Fruit fly (Drosophila melanogaster) whole organism, embryonic: ENCODE results near the gene CG3919.
A peak's percentile ranks its signal among the peaks of the same experiment; 100 is the strongest.

ENCODE experiments used
- Atf-2 ChIP-seq: fragments of 200-800 bp; sonication (Bioruptor generic); optimal IDR thresholded peaks from 2 replicates; lab custom pipeline; 2016; ENCODE audit warnings: missing biosample characterization, missing genetic modification characterization
- Atf3 ChIP-seq: fragments of 200-800 bp; sonication (Bioruptor generic); optimal IDR thresholded peaks from 3 replicates; lab custom pipeline; 2016; ENCODE audit warnings: missing biosample characterization, missing genetic modification characterization
- Awh ChIP-seq: fragments of 200-800 bp; sonication (Bioruptor generic); IDR thresholded peaks from 2 replicates; pipeline ENCODE4, ENCODE4 v1.3.6; 2022; ENCODE audit warnings: missing biosample characterization, missing genetic modification characterization
- CG1024 ChIP-seq: fragments of 200-800 bp; sonication (Bioruptor generic); IDR thresholded peaks from 2 replicates; pipeline ENCODE4 v1.3.6; 2022; ENCODE audit warnings: missing biosample characterization, missing genetic modification characterization
- CG10654 ChIP-seq: fragments of 200-800 bp; sonication (Bioruptor generic); optimal IDR thresholded peaks from 2 replicates; lab custom pipeline; 2016; ENCODE audit warnings: missing biosample characterization, missing genetic modification characterization
- CG10959 ChIP-seq: fragments of 200-800 bp; sonication (Bioruptor generic); IDR thresholded peaks from 2 replicates; pipeline ENCODE4 v1.3.6; 2022; ENCODE audit warnings: missing biosample characterization, missing genetic modification characterization
- CG11560 ChIP-seq: fragments of 200-800 bp; sonication (Bioruptor generic); IDR thresholded peaks from 3 replicates; pipeline ENCODE4 v1.3.6; 2022; ENCODE audit warnings: missing biosample characterization, missing genetic modification characterization
- CG11696 ChIP-seq: fragments of 200-800 bp; sonication (Bioruptor generic); IDR thresholded peaks from 2 replicates; pipeline ENCODE4 v1.3.6; 2022; ENCODE audit warnings: missing biosample characterization, missing genetic modification characterization
- CG13296 ChIP-seq: fragments of 200-800 bp; sonication (Bioruptor generic); optimal IDR thresholded peaks from 3 replicates; lab custom pipeline; 2018; ENCODE audit warnings: missing biosample characterization, mild to moderate bottlenecking, missing genetic modification characterization
- CG13424 ChIP-seq: fragments of 200-800 bp; sonication (Bioruptor generic); optimal IDR thresholded peaks from 2 replicates; lab custom pipeline; 2019; ENCODE audit warnings: missing biosample characterization, mild to moderate bottlenecking, missing genetic modification characterization, moderate library complexity
- CG14050 ChIP-seq: fragments of 200-800 bp; sonication (Bioruptor generic); IDR thresholded peaks from 3 replicates; pipeline ENCODE4 v1.3.6; 2022; ENCODE audit warnings: missing biosample characterization, missing genetic modification characterization
- CG15011 ChIP-seq: fragments of 200-800 bp; sonication (Bioruptor generic); optimal IDR thresholded peaks from 3 replicates; lab custom pipeline; 2018; ENCODE audit warnings: missing biosample characterization, mild to moderate bottlenecking, missing genetic modification characterization
- CG15696 ChIP-seq: fragments of 200-800 bp; sonication (Bioruptor generic); optimal IDR thresholded peaks from 2 replicates; lab custom pipeline; 2019; ENCODE audit warnings: missing biosample characterization, mild to moderate bottlenecking, missing genetic modification characterization, moderate library complexity
- CG1602 ChIP-seq: fragments of 200-800 bp; sonication (Bioruptor generic); optimal IDR thresholded peaks from 3 replicates; lab custom pipeline; 2016; ENCODE audit warnings: missing biosample characterization, missing genetic modification characterization
- CG1647 ChIP-seq: fragments of 200-800 bp; sonication (Bioruptor generic); optimal IDR thresholded peaks from 3 replicates; lab custom pipeline; 2016; ENCODE audit warnings: missing biosample characterization, missing genetic modification characterization
- CG17186 ChIP-seq: fragments of 200-800 bp; sonication (Bioruptor generic); optimal IDR thresholded peaks from 3 replicates; lab custom pipeline; 2017; ENCODE audit warnings: missing biosample characterization, missing genetic modification reagents, missing genetic modification characterization
- CG17385 ChIP-seq: fragments of 200-800 bp; sonication (Bioruptor generic); optimal IDR thresholded peaks from 3 replicates; lab custom pipeline; 2018; ENCODE audit warnings: missing biosample characterization, mild to moderate bottlenecking, missing genetic modification characterization
- CG34376 ChIP-seq: fragments of 200-800 bp; sonication (Bioruptor generic); optimal IDR thresholded peaks from 2 replicates; lab custom pipeline; 2018; ENCODE audit warnings: missing biosample characterization, mild to moderate bottlenecking, missing genetic modification characterization
- CG42726 ChIP-seq: fragments of 200-800 bp; sonication (Bioruptor generic); IDR thresholded peaks from 2 replicates; pipeline ENCODE4 v1.3.6; 2022; ENCODE audit warnings: missing biosample characterization, missing genetic modification characterization; ENCODE audit not compliant: partially characterized antibody
- CG4328 ChIP-seq: fragments of 200-800 bp; sonication (Bioruptor generic); optimal IDR thresholded peaks from 3 replicates; lab custom pipeline; 2017; ENCODE audit warnings: missing biosample characterization, missing genetic modification reagents, missing genetic modification characterization
- CG4617 ChIP-seq: fragments of 200-800 bp; sonication (Bioruptor generic); optimal IDR thresholded peaks from 3 replicates; lab custom pipeline; 2016; ENCODE audit warnings: missing biosample characterization, missing genetic modification characterization, borderline replicate concordance
- CG4730 ChIP-seq: fragments of 200-800 bp; sonication (Bioruptor generic); IDR thresholded peaks from 2 replicates; pipeline ENCODE4 v1.3.6; 2022; ENCODE audit warnings: missing biosample characterization, missing genetic modification characterization
- CG5180 ChIP-seq: fragments of 200-800 bp; sonication (Bioruptor generic); optimal IDR thresholded peaks from 3 replicates; lab custom pipeline; 2017; ENCODE audit warnings: missing biosample characterization, missing genetic modification characterization, mild to moderate bottlenecking, moderate library complexity, missing genetic modification reagents
- CG7271 ChIP-seq: fragments of 200-800 bp; sonication (Bioruptor generic); optimal IDR thresholded peaks from 2 replicates; lab custom pipeline; 2018; ENCODE audit warnings: missing biosample characterization, mild to moderate bottlenecking, missing genetic modification characterization, moderate library complexity
- CG7963 ChIP-seq: fragments of 200-800 bp; sonication (Bioruptor generic); IDR thresholded peaks from 3 replicates; pipeline ENCODE4 v1.3.6; 2022; ENCODE audit warnings: missing biosample characterization, missing genetic modification characterization; ENCODE audit not compliant: partially characterized antibody
- CG7987 ChIP-seq: fragments of 200-800 bp; sonication (Bioruptor generic); optimal IDR thresholded peaks from 2 replicates; lab custom pipeline; 2018; ENCODE audit warnings: missing biosample characterization, mild to moderate bottlenecking, missing genetic modification characterization, moderate library complexity
- CG9727 ChIP-seq: fragments of 200-800 bp; sonication (Bioruptor generic); optimal IDR thresholded peaks from 3 replicates; lab custom pipeline; 2017; ENCODE audit warnings: missing biosample characterization, mild to moderate bottlenecking, missing genetic modification characterization
- CrebB ChIP-seq: fragments of 200-800 bp; sonication (Bioruptor generic); optimal IDR thresholded peaks from 3 replicates; lab custom pipeline; 2018; ENCODE audit warnings: missing biosample characterization, mild to moderate bottlenecking, missing genetic modification characterization
- Dek ChIP-seq: fragments of 200-800 bp; sonication (Bioruptor generic); optimal IDR thresholded peaks from 3 replicates; lab custom pipeline; 2019; ENCODE audit warnings: missing biosample characterization, mild to moderate bottlenecking, missing genetic modification characterization, moderate library complexity
- Dfd ChIP-seq, 2 experiments: fragments of >200 bp; optimal IDR thresholded peaks; 2 replicates each; lab custom pipeline; 2017; ENCODE audit warnings: missing biosample characterization in 2 of 2, missing genetic modification characterization in 2 of 2
- Dp ChIP-seq: fragments of 200-800 bp; sonication (Bioruptor generic); optimal IDR thresholded peaks from 2 replicates; lab custom pipeline; 2018; ENCODE audit warnings: missing biosample characterization, mild to moderate bottlenecking, missing genetic modification characterization, moderate library complexity
- HLH54F ChIP-seq: fragments of 200-800 bp; sonication (Bioruptor generic); optimal IDR thresholded peaks from 3 replicates; lab custom pipeline; 2016; ENCODE audit warnings: missing biosample characterization, missing genetic modification characterization
- HmgD ChIP-seq: fragments of 200-800 bp; sonication (Bioruptor generic); optimal IDR thresholded peaks from 3 replicates; lab custom pipeline; 2016; ENCODE audit warnings: missing biosample characterization, missing genetic modification characterization
- Lim3 ChIP-seq: fragments of 200-800 bp; sonication (Bioruptor generic); IDR thresholded peaks from 2 replicates; pipeline ENCODE4 v1.3.6; 2022; ENCODE audit warnings: missing biosample characterization, missing genetic modification characterization
- MTF-1 ChIP-seq: fragments of 200-800 bp; sonication (Bioruptor generic); optimal IDR thresholded peaks from 2 replicates; lab custom pipeline; 2018; ENCODE audit warnings: missing biosample characterization, mild to moderate bottlenecking, missing genetic modification characterization, borderline replicate concordance
- NC2α ChIP-seq: fragments of 200-800 bp; sonication (Bioruptor generic); optimal IDR thresholded peaks from 2 replicates; lab custom pipeline; 2016; ENCODE audit warnings: missing biosample characterization, missing genetic modification characterization
- PHDP ChIP-seq: fragments of 200-800 bp; sonication (Bioruptor generic); optimal IDR thresholded peaks from 3 replicates; lab custom pipeline; 2018; ENCODE audit warnings: missing biosample characterization, mild to moderate bottlenecking, missing genetic modification characterization, moderate library complexity
- al ChIP-seq: fragments of 200-800 bp; sonication (Bioruptor generic); IDR thresholded peaks from 2 replicates; pipeline ENCODE4 v1.3.6; 2022; ENCODE audit warnings: missing biosample characterization, missing genetic modification characterization
- aop ChIP-seq: fragments of 200-800 bp; sonication (Bioruptor generic); IDR thresholded peaks from 2 replicates; pipeline ENCODE4 v1.3.6; 2022; ENCODE audit warnings: missing biosample characterization, missing genetic modification characterization
- bigmax ChIP-seq: fragments of 200-800 bp; sonication (Bioruptor generic); optimal IDR thresholded peaks from 2 replicates; lab custom pipeline; 2018; ENCODE audit warnings: missing biosample characterization, mild to moderate bottlenecking, missing genetic modification characterization
- chinmo ChIP-seq: fragments of 200-800 bp; sonication (Bioruptor generic); IDR thresholded peaks from 4 replicates; pipeline ENCODE4 v1.3.6; 2022; ENCODE audit warnings: missing biosample characterization, missing genetic modification characterization; ENCODE audit not compliant: partially characterized antibody
- crol ChIP-seq: fragments of 200-800 bp; sonication (Bioruptor generic); IDR thresholded peaks from 2 replicates; pipeline ENCODE4 v1.3.6; 2022; ENCODE audit warnings: missing biosample characterization, missing genetic modification characterization
- eve ChIP-seq, 2 experiments: fragments of >200 bp; optimal IDR thresholded peaks; 2 replicates each; lab custom pipeline; 2017; ENCODE audit warnings: missing biosample characterization in 2 of 2, missing genetic modification characterization in 2 of 2
- fd96Cb ChIP-seq: fragments of 200-800 bp; sonication (Bioruptor generic); optimal IDR thresholded peaks from 2 replicates; lab custom pipeline; 2018; ENCODE audit warnings: missing biosample characterization, mild to moderate bottlenecking, missing genetic modification characterization, moderate library complexity
- gem ChIP-seq: fragments of 200-800 bp; sonication (Bioruptor generic); optimal IDR thresholded peaks from 2 replicates; lab custom pipeline; 2019; ENCODE audit warnings: missing biosample characterization, mild to moderate bottlenecking, missing genetic modification characterization, moderate library complexity
- jing ChIP-seq: fragments of 200-800 bp; sonication (Bioruptor generic); optimal IDR thresholded peaks from 2 replicates; lab custom pipeline; 2018; ENCODE audit warnings: missing biosample characterization, mild to moderate bottlenecking, missing genetic modification characterization
- lov ChIP-seq, 2 experiments: fragments of 200-800 bp in 1 of 2; fragments of >200 bp in 1 of 2; sonication (Bioruptor generic) in 1 of 2; IDR thresholded peaks in 1 of 2; optimal IDR thresholded peaks in 1 of 2; 2 replicates in 1 of 2; 3 replicates in 1 of 2; pipeline versions ENCODE4 v1.3.6 to Lab custom; 2017 to 2022; ENCODE audit warnings: missing biosample characterization in 1 of 2, missing genetic modification characterization in 1 of 2
- luna ChIP-seq: fragments of 200-800 bp; sonication (Bioruptor generic); optimal IDR thresholded peaks from 2 replicates; lab custom pipeline; 2016; ENCODE audit warnings: missing biosample characterization, missing genetic modification characterization
- tap ChIP-seq: fragments of 200-800 bp; optimal IDR thresholded peaks from 3 replicates; lab custom pipeline; 2019; ENCODE audit warnings: missing biosample characterization, mild to moderate bottlenecking, missing genetic modification characterization, moderate library complexity
- tup ChIP-seq: fragments of 200-800 bp; sonication (Bioruptor generic); optimal IDR thresholded peaks from 2 replicates; lab custom pipeline; 2016; ENCODE audit warnings: missing biosample characterization, mild to moderate bottlenecking, missing genetic modification characterization, moderate library complexity

Gene CG3919

DNA sequence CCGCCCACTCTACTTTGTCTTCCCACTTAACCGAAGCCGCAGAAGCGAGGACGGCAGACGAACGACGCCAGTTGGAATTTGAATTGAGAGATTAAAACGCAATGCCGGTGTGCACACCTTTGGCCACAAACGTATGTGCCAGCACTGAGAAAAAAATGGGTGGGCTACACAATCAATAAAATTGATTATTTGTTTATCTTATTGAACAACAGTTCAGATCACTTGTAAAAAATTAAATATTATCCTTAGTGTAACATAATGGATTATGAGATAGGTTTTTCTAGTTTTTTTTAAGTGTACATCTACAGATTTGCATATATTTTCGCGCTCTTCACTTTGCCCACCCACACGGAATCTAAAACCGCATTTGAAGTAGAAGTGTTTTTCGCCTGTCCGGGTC lies 41.1 kb downstream of the CG3919 start (continued):
- peak; percentile 88 for TF ChIP-seq CG7271 (tag; lab: Kevin White, UChicago)
- no peak for TF ChIP-seq MTF-1
- peak; percentile 4 for TF ChIP-seq CG15696
- no peak for TF ChIP-seq jing
- no peak for TF ChIP-seq CG1024 (GFP tag; lab: Robert Waterston, UW)
- no peak for TF ChIP-seq PHDP
- TF ChIP-seq CG9727 (GFP tag; lab: Kevin White, UChicago): peak; percentile 16
- TF ChIP-seq CG10959 (GFP tag; lab: Robert Waterston, UW): no peak
- TF ChIP-seq Awh: no peak
- TF ChIP-seq fd96Cb (tag; lab: Kevin White, UChicago): no peak
- TF ChIP-seq luna (GFP tag; lab: Kevin White, UChicago): no peak
- TF ChIP-seq crol: no peak
- TF ChIP-seq CG4730: no peak
- no peak for TF ChIP-seq tap (tag; lab: Kevin White, UChicago)
- TF ChIP-seq Atf3: no peak
- no peak for TF ChIP-seq CG4617 (GFP tag; lab: Kevin White, UChicago)
- TF ChIP-seq CG11560 (tag; lab: Robert Waterston, UW): no peak
- no peak for TF ChIP-seq CG1602 (GFP tag; lab: Kevin White, UChicago)
- TF ChIP-seq CG17186 (GFP tag; lab: Kevin White, UChicago): no peak
- no peak for TF ChIP-seq Dp
- no peak for TF ChIP-seq CG11696 (GFP tag; lab: Robert Waterston, UW)
- TF ChIP-seq al: 0 out of 2 replicates have a peak, but pooled peaks have one; percentile 23
- TF ChIP-seq CG1647 (GFP tag; lab: Kevin White, UChicago): no peak
- no peak for TF ChIP-seq CG14050 (GFP tag; lab: Robert Waterston, UW)
- TF ChIP-seq Dfd (GFP tag; optimal IDR thresholded peaks at IDR 0.05; lab: Kevin White, UChicago): no peak
- no peak for TF ChIP-seq NC2α
- TF ChIP-seq CG7963 (GFP tag; lab: Robert Waterston, UW): no peak
- TF ChIP-seq CG13424: no peak
- TF ChIP-seq Dek (tag; lab: Kevin White, UChicago): no peak
- TF ChIP-seq CG15011 (GFP tag; lab: Kevin White, UChicago): no peak
- TF ChIP-seq CG10654 (GFP tag; lab: Kevin White, UChicago): no peak
- TF ChIP-seq Lim3 (GFP tag; lab: Robert Waterston, UW): no peak
- TF ChIP-seq CG42726 (GFP tag; lab: Robert Waterston, UW): no peak
- no peak for TF ChIP-seq CG34376 (GFP tag; lab: Kevin White, UChicago)
- no peak for TF ChIP-seq bigmax
- TF ChIP-seq CG17385 (GFP tag; lab: Kevin White, UChicago): no peak
- no peak for TF ChIP-seq tup (GFP tag; lab: Kevin White, UChicago)
- TF ChIP-seq CG13296: no peak
- no peak for TF ChIP-seq HLH54F (GFP tag; lab: Kevin White, UChicago)
- no peak for TF ChIP-seq CG4328 (GFP tag; lab: Kevin White, UChicago)
- TF ChIP-seq aop: no peak
- TF ChIP-seq gem: peak; percentile 50
- TF ChIP-seq CG7987: no peak
- TF ChIP-seq Atf-2: no peak
- TF ChIP-seq CG5180: no peak
- TF ChIP-seq eve (GFP tag; optimal IDR thresholded peaks at IDR 0.05; lab: Kevin White, UChicago): peak in 1 of 2 experiments; percentile 27
- no peak for TF ChIP-seq CrebB (tag; lab: Kevin White, UChicago)
- TF ChIP-seq HmgD: no peak
- 0 out of 4 replicates have a peak, but pooled peaks have one; percentile 24 for TF ChIP-seq chinmo (GFP tag; lab: Robert Waterston, UW)
- no peak for TF ChIP-seq lov (optimal IDR thresholded peaks at IDR 0.05; lab: Kevin White, UChicago)
- TF ChIP-seq lov (GFP tag; IDR thresholded peaks at IDR 0.05; lab: Robert Waterston, UW): peak; percentile 23; the same call in 1 of the 3 replicates
